Worm (Caenorhabditis elegans) whole organism, L3 larva: ENCODE data around the gene W09H1.4.
A peak's percentile ranks its signal among the peaks of the same experiment; 100 is the strongest.

Experiments used
- R02D3.7 ChIP-seq: fragments of 150-350 bp; optimal IDR thresholded peaks from 2 replicates; lab custom pipeline; 2014; ENCODE audit warnings: missing biosample characterization, missing genetic modification characterization
- ZK546.5 ChIP-seq: sonication (generic microtip); optimal IDR thresholded peaks from 2 replicates; lab custom pipeline; 2017; ENCODE audit warnings: missing biosample characterization, missing genetic modification characterization
- aly-2 ChIP-seq: fragments of 150-350 bp; optimal IDR thresholded peaks from 2 replicates; lab custom pipeline; 2014; ENCODE audit warnings: missing biosample characterization, missing genetic modification characterization
- ama-1 ChIP-seq: fragments of 150-350 bp; optimal IDR thresholded peaks from 2 replicates; lab custom pipeline; 2018
- ceh-9 ChIP-seq: sonication (generic microtip); optimal IDR thresholded peaks from 2 replicates; lab custom pipeline; 2018; ENCODE audit warnings: missing biosample characterization, missing genetic modification characterization
- egl-27 ChIP-seq: sonication (generic microtip); optimal IDR thresholded peaks from 4 replicates; lab custom pipeline; 2017; ENCODE audit warnings: missing biosample characterization, missing genetic modification reagents, missing genetic modification characterization
- egl-5 ChIP-seq: fragments of 150-350 bp; optimal IDR thresholded peaks from 2 replicates; lab custom pipeline; 2017; ENCODE audit warnings: missing biosample characterization, missing genetic modification reagents, missing genetic modification characterization, inconsistent platforms
- elt-1 ChIP-seq: fragments of 150-350 bp; optimal IDR thresholded peaks from 2 replicates; lab custom pipeline; 2014; ENCODE audit warnings: missing biosample characterization, missing genetic modification characterization
- elt-2 ChIP-seq: sonication (generic microtip); optimal IDR thresholded peaks from 2 replicates; lab custom pipeline; 2016; ENCODE audit warnings: missing genetic modification reagents, mild to moderate bottlenecking, missing genetic modification characterization, missing compliant biosample characterization
- elt-3 ChIP-seq, 3 experiments: fragments of 150-350 bp in 1 of 3; sonication (generic microtip) in 2 of 3; optimal IDR thresholded peaks; 2 replicates in 2 of 3; 4 replicates in 1 of 3; lab custom pipeline; 2014 to 2017; ENCODE audit warnings: missing biosample characterization in 3 of 3, missing genetic modification characterization in 3 of 3
- eor-1 ChIP-seq, 2 experiments: fragments of 150-350 bp; optimal IDR thresholded peaks; 2 replicates each; lab custom pipeline; 2014 to 2018; ENCODE audit warnings: missing biosample characterization in 2 of 2, missing genetic modification characterization in 2 of 2
- fkh-10 ChIP-seq: sonication (generic microtip); optimal IDR thresholded peaks from 2 replicates; lab custom pipeline; 2017; ENCODE audit warnings: missing biosample characterization, missing genetic modification reagents, missing genetic modification characterization
- fos-1 ChIP-seq: fragments of 150-350 bp; optimal IDR thresholded peaks from 2 replicates; lab custom pipeline; 2014; ENCODE audit warnings: missing biosample characterization, missing genetic modification characterization
- hmg-11 ChIP-seq: sonication (generic microtip); optimal IDR thresholded peaks from 2 replicates; lab custom pipeline; 2016; ENCODE audit warnings: missing genetic modification characterization, missing compliant biosample characterization
- jun-1 ChIP-seq: fragments of 150-350 bp; optimal IDR thresholded peaks from 2 replicates; lab custom pipeline; 2014; ENCODE audit warnings: missing biosample characterization, missing genetic modification reagents, missing genetic modification characterization
- lin-15B ChIP-seq: fragments of 150-350 bp; optimal IDR thresholded peaks from 2 replicates; lab custom pipeline; 2014; ENCODE audit warnings: missing biosample characterization, missing genetic modification characterization
- lin-39 ChIP-seq: fragments of 150-350 bp; optimal IDR thresholded peaks from 2 replicates; lab custom pipeline; 2018; ENCODE audit warnings: missing biosample characterization, missing genetic modification reagents, missing genetic modification characterization
- lsy-12 ChIP-seq: sonication (generic microtip); optimal IDR thresholded peaks from 2 replicates; lab custom pipeline; 2016; ENCODE audit warnings: mild to moderate bottlenecking, missing genetic modification characterization, missing compliant biosample characterization
- mdl-1 ChIP-seq: fragments of 150-350 bp; optimal IDR thresholded peaks from 2 replicates; lab custom pipeline; 2014; ENCODE audit warnings: missing biosample characterization, missing genetic modification characterization
- nfya-1 ChIP-seq: sonication (generic microtip); optimal IDR thresholded peaks from 2 replicates; lab custom pipeline; 2017; ENCODE audit warnings: missing genetic modification characterization, mild to moderate bottlenecking, missing compliant biosample characterization, antibody characterized with exemption, moderate library complexity; ENCODE audit not compliant: insufficient read depth
- nhr-23 ChIP-seq: fragments of 150-350 bp; optimal IDR thresholded peaks from 2 replicates; lab custom pipeline; 2014; ENCODE audit warnings: missing biosample characterization, missing genetic modification reagents, missing genetic modification characterization
- nhr-25 ChIP-seq: sonication (generic microtip); optimal IDR thresholded peaks from 2 replicates; lab custom pipeline; 2017; ENCODE audit warnings: missing biosample characterization, missing genetic modification characterization
- nhr-28 ChIP-seq: fragments of 150-350 bp; optimal IDR thresholded peaks from 2 replicates; lab custom pipeline; 2014; ENCODE audit warnings: missing biosample characterization, missing genetic modification characterization
- nhr-43 ChIP-seq: sonication (generic microtip); optimal IDR thresholded peaks from 2 replicates; lab custom pipeline; 2016; ENCODE audit warnings: mild to moderate bottlenecking, missing genetic modification characterization, missing compliant biosample characterization; ENCODE audit not compliant: poor library complexity, severe bottlenecking
- nhr-67 ChIP-seq: fragments of 150-350 bp; optimal IDR thresholded peaks from 2 replicates; lab custom pipeline; 2014; ENCODE audit warnings: missing biosample characterization, missing genetic modification characterization
- nhr-76 ChIP-seq: fragments of 150-350 bp; sonication (generic microtip); optimal IDR thresholded peaks from 5 replicates; lab custom pipeline; 2014; ENCODE audit warnings: missing biosample characterization, missing genetic modification characterization
- nhr-77 ChIP-seq: fragments of 150-350 bp; optimal IDR thresholded peaks from 2 replicates; lab custom pipeline; 2014; ENCODE audit warnings: missing biosample characterization, missing genetic modification characterization
- pha-4 ChIP-seq: fragments of 150-350 bp; optimal IDR thresholded peaks from 2 replicates; lab custom pipeline; 2014; ENCODE audit warnings: missing biosample characterization, missing genetic modification reagents, missing genetic modification characterization
- pqm-1 ChIP-seq: fragments of 150-350 bp; optimal IDR thresholded peaks from 2 replicates; lab custom pipeline; 2017; ENCODE audit warnings: missing biosample characterization, missing genetic modification characterization, inconsistent platforms
- snpc-4 ChIP-seq: fragments of 150-350 bp; optimal IDR thresholded peaks from 2 replicates; lab custom pipeline; 2014; ENCODE audit warnings: missing biosample characterization, missing genetic modification characterization
- tbx-2 ChIP-seq: sonication (generic microtip); optimal IDR thresholded peaks from 2 replicates; lab custom pipeline; 2016; ENCODE audit warnings: mild to moderate bottlenecking, missing genetic modification characterization, missing compliant biosample characterization
- unc-62 ChIP-seq: fragments of 150-350 bp; sonication (generic microtip); optimal IDR thresholded peaks from 4 replicates; lab custom pipeline; 2014; ENCODE audit warnings: missing biosample characterization, missing genetic modification reagents, missing genetic modification characterization
- zag-1 ChIP-seq: fragments of 150-350 bp; optimal IDR thresholded peaks from 2 replicates; lab custom pipeline; 2014; ENCODE audit warnings: missing biosample characterization, missing genetic modification characterization
- ztf-4 ChIP-seq: fragments of 150-350 bp; optimal IDR thresholded peaks from 2 replicates; lab custom pipeline; 2014; ENCODE audit warnings: missing biosample characterization, missing genetic modification characterization

Gene W09H1.4

DNA sequence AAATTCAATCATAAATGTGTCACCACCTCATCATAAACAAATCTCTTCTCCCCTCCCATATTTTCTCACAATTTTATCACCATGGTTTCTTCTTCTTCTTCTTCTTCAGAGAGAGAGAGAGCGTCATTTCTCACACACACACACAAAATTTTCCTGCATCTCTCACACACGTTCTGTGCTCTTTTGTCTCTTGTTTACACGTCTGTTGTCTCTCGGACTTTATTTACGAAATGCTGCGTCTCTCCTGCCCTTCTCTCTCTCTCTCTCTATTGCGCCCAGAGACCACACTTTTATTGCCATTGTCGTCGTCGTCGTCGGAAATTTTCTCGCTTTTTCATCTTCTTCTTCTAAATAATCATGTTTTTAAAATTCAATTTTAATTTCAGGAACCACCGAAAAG lies 11.8 kb downstream of the W09H1.4 start, which contains the start of gene lec-1 (continued):
- TF ChIP-seq jun-1 (no peak), pqm-1 (peak; percentile 67), hmg-11 (tag; lab: Kevin White, UChicago) (peak; percentile 46), tbx-2 (tag; lab: Kevin White, UChicago) (no peak), nhr-25 (tag; lab: Kevin White, UChicago) (no peak), lsy-12 (tag; lab: Kevin White, UChicago) (no peak)

DNA sequence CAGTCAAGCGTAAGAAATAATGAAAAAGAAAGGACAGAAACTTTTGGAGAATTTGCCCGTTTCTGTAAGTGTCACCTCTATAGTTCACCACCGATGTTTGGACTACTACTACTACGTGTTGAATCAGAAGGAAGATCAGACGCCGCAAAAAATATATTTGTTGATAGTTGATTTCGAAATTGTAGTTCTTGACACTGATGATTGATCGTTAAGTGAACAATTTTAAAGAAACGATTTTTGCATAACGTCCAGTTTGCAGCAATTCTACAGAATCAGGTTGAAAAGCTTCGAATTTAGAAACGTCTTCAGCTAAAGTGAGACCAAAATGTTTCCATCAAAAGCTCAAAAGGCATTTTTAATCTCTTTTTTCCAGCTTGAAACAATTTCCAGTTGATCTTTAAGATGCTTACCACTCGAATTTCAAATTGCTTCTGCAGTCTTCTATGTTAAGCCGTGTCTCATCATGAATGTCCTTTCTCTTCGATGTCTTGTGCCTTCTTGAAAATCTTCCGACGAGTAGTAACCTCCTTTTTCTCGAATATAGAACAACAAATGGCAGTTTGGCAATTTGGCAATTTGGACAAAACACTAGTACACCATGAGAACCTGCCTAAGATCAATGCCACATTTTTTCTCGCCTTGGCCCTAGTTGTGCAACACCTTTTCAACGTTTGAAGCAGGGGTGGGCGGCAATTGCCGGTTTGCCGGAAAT lies 12.5 kb downstream of the W09H1.4 start:
- TF ChIP-seq ama-1 (lab: Kevin White, UChicago) (peak; percentile 52), ceh-9 (no peak), egl-27 (tag; lab: Kevin White, UChicago) (no peak), nhr-23 (no peak), elt-1 (no peak)

ce11 chrII:13196689-13197280 lies 13.5 kb downstream of the W09H1.4 start:
- no peak for TF ChIP-seq nhr-28 (tag; lab: Kevin White, UChicago)
- no peak for TF ChIP-seq nhr-77 (tag; lab: Kevin White, UChicago)
- TF ChIP-seq hmg-11 (tag; lab: Kevin White, UChicago): peak; percentile 29
- no peak for TF ChIP-seq nhr-43 (tag; lab: Kevin White, UChicago)
- TF ChIP-seq lin-15B (tag; lab: Kevin White, UChicago): no peak
- TF ChIP-seq lin-39 (tag; lab: Kevin White, UChicago): peak; percentile 32
- TF ChIP-seq nhr-25 (tag; lab: Kevin White, UChicago): peak; percentile 41
- TF ChIP-seq zag-1 (tag; lab: Kevin White, UChicago): no peak
- no peak for TF ChIP-seq tbx-2 (tag; lab: Kevin White, UChicago)
- no peak for TF ChIP-seq fos-1 (tag; lab: Kevin White, UChicago)
- TF ChIP-seq egl-27 (tag; lab: Kevin White, UChicago): no peak
- no peak for TF ChIP-seq ZK546.5 (tag; lab: Kevin White, UChicago)
- no peak for TF ChIP-seq ceh-9
- TF ChIP-seq nhr-67 (tag; lab: Kevin White, UChicago): no peak
- TF ChIP-seq pqm-1: no peak
- TF ChIP-seq nhr-23: peak; percentile 2
- no peak for TF ChIP-seq eor-1 (tag; optimal IDR thresholded peaks at IDR 0.05; lab: Kevin White, UChicago)
- no peak for TF ChIP-seq elt-2 (tag; lab: Kevin White, UChicago)
- no peak for TF ChIP-seq egl-5 (tag; lab: Kevin White, UChicago)
- TF ChIP-seq mdl-1: no peak
- no peak for TF ChIP-seq aly-2 (tag; lab: Kevin White, UChicago)
- no peak for TF ChIP-seq ztf-4 (tag; lab: Kevin White, UChicago)
- no peak for TF ChIP-seq jun-1
- peak; percentile 75 for TF ChIP-seq pha-4 (tag; lab: Kevin White, UChicago)
- no peak for TF ChIP-seq unc-62 (GFP tag; lab: Kevin White, UChicago)
- TF ChIP-seq lsy-12 (tag; lab: Kevin White, UChicago): no peak
- no peak for TF ChIP-seq nhr-76 (tag; lab: Kevin White, UChicago)
- no peak for TF ChIP-seq fkh-10 (GFP tag; lab: Kevin White, UChicago)
- no peak for TF ChIP-seq elt-1
- no peak for TF ChIP-seq snpc-4 (tag; lab: Kevin White, UChicago)
- TF ChIP-seq elt-3 (tag; optimal IDR thresholded peaks at IDR 0.05; lab: Kevin White, UChicago): no peak
- peak; percentile 33 for TF ChIP-seq nfya-1 (tag; lab: Kevin White, UChicago)

DNA sequence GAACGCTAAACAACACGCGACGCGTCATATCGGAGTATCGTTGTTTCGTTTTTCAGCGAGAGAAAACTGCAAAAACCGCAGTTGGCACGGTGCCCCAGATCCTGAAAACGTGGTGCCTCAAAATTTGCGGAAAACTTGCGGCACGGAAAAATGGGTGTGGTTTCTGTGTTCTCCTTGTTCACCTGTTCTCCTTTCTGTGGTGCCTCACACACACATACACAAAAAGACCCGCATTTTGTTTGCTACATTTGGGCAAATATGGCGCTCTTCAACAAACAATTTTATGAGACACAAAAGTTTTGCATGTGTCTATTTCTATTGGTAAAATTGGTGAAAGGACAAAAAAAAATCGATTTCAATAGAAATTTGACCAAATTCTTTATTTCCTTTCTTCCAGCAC lies 15.5 kb downstream of the W09H1.4 start:
- TF ChIP-seq R02D3.7 (tag; lab: Kevin White, UChicago): no peak
- no peak for TF ChIP-seq unc-62 (GFP tag; lab: Kevin White, UChicago)
- no peak for TF ChIP-seq lin-15B (tag; lab: Kevin White, UChicago)
- no peak for TF ChIP-seq elt-3 (tag; optimal IDR thresholded peaks at IDR 0.05; lab: Kevin White, UChicago)
- TF ChIP-seq pha-4 (tag; lab: Kevin White, UChicago): peak; percentile 87
